Fruit fly (Drosophila melanogaster) whole organism, embryonic: ENCODE results near the gene CG9164.

ENCODE experiments used
- ATbp ChIP-seq: fragments of 200-800 bp; sonication (Bioruptor generic); optimal IDR thresholded peaks from 2 replicates; lab custom pipeline; 2017; ENCODE audit warnings: missing biosample characterization, mild to moderate bottlenecking, missing genetic modification characterization, missing genetic modification reagents
- Asciz ChIP-seq: fragments of 200-800 bp; sonication (Bioruptor generic); optimal IDR thresholded peaks from 2 replicates; lab custom pipeline; 2017; ENCODE audit warnings: missing biosample characterization, mild to moderate bottlenecking, missing genetic modification characterization, missing genetic modification reagents
- CG10209 ChIP-seq: fragments of 200-800 bp; sonication (Bioruptor generic); optimal IDR thresholded peaks from 3 replicates; lab custom pipeline; 2017; ENCODE audit warnings: missing biosample characterization, mild to moderate bottlenecking, missing genetic modification characterization, missing genetic modification reagents
- CG10543 ChIP-seq: fragments of 200-800 bp; sonication (Bioruptor generic); optimal IDR thresholded peaks from 3 replicates; lab custom pipeline; 2017; ENCODE audit warnings: missing biosample characterization, mild to moderate bottlenecking, missing genetic modification characterization, moderate library complexity
- CG10979 ChIP-seq: fragments of 200-800 bp; sonication (Bioruptor generic); optimal IDR thresholded peaks from 2 replicates; lab custom pipeline; 2018; ENCODE audit warnings: missing biosample characterization, mild to moderate bottlenecking, missing genetic modification characterization, moderate library complexity
- CG12391 ChIP-seq: fragments of 200-800 bp; sonication (Bioruptor generic); optimal IDR thresholded peaks from 3 replicates; lab custom pipeline; 2018; ENCODE audit warnings: missing biosample characterization, mild to moderate bottlenecking, missing genetic modification characterization, moderate library complexity
- CG12659 ChIP-seq: fragments of 200-800 bp; sonication (Bioruptor generic); optimal IDR thresholded peaks from 3 replicates; lab custom pipeline; 2017; ENCODE audit warnings: mild to moderate bottlenecking, missing biosample characterization, missing genetic modification reagents, missing genetic modification characterization
- CG13424 ChIP-seq: fragments of 200-800 bp; sonication (Bioruptor generic); optimal IDR thresholded peaks from 2 replicates; lab custom pipeline; 2019; ENCODE audit warnings: missing biosample characterization, mild to moderate bottlenecking, missing genetic modification characterization, moderate library complexity
- CG15601 ChIP-seq: fragments of 200-800 bp; sonication (Bioruptor generic); optimal IDR thresholded peaks from 3 replicates; lab custom pipeline; 2019; ENCODE audit warnings: missing biosample characterization, mild to moderate bottlenecking, missing genetic modification characterization, moderate library complexity
- CG17361 ChIP-seq: fragments of 200-800 bp; sonication (Bioruptor generic); IDR thresholded peaks from 3 replicates; pipeline ENCODE4 v1.3.6; 2022; ENCODE audit warnings: missing biosample characterization, missing genetic modification characterization
- CG18599 ChIP-seq: fragments of 200-800 bp; sonication (Bioruptor generic); optimal IDR thresholded peaks from 3 replicates; lab custom pipeline; 2017; ENCODE audit warnings: missing biosample characterization, missing genetic modification characterization, mild to moderate bottlenecking, moderate library complexity, missing genetic modification reagents
- CG30403 ChIP-seq: fragments of 200-800 bp; sonication (Bioruptor generic); optimal IDR thresholded peaks from 3 replicates; lab custom pipeline; 2016; ENCODE audit warnings: missing biosample characterization, missing genetic modification characterization
- CG31441 ChIP-seq: fragments of 200-800 bp; sonication (Bioruptor generic); IDR thresholded peaks from 2 replicates; pipeline ENCODE4 v1.3.6; 2022; ENCODE audit warnings: missing biosample characterization, missing genetic modification characterization
- CG3281 ChIP-seq: fragments of 200-800 bp; sonication (Bioruptor generic); optimal IDR thresholded peaks from 3 replicates; lab custom pipeline; 2017; ENCODE audit warnings: missing biosample characterization, mild to moderate bottlenecking, missing genetic modification characterization
- CG4854 ChIP-seq: fragments of 200-800 bp; sonication (Bioruptor generic); optimal IDR thresholded peaks from 2 replicates; lab custom pipeline; 2016; ENCODE audit warnings: missing biosample characterization, missing genetic modification characterization, inconsistent platforms
- CG6654 ChIP-seq: fragments of 200-800 bp; sonication (Bioruptor generic); optimal IDR thresholded peaks from 2 replicates; lab custom pipeline; 2017; ENCODE audit warnings: missing biosample characterization, mild to moderate bottlenecking, missing genetic modification characterization
- CG7271 ChIP-seq: fragments of 200-800 bp; sonication (Bioruptor generic); optimal IDR thresholded peaks from 2 replicates; lab custom pipeline; 2018; ENCODE audit warnings: missing biosample characterization, mild to moderate bottlenecking, missing genetic modification characterization, moderate library complexity
- CG7556 ChIP-seq: fragments of 200-800 bp; sonication (Bioruptor generic); optimal IDR thresholded peaks from 2 replicates; lab custom pipeline; 2017; ENCODE audit warnings: missing biosample characterization, mild to moderate bottlenecking, missing genetic modification characterization
- CG7839 ChIP-seq: fragments of 200-800 bp; sonication (Bioruptor generic); optimal IDR thresholded peaks from 3 replicates; lab custom pipeline; 2018; ENCODE audit warnings: missing biosample characterization, mild to moderate bottlenecking, missing genetic modification characterization, moderate library complexity
- CG7928 ChIP-seq: fragments of 200-800 bp; sonication (Bioruptor generic); optimal IDR thresholded peaks from 2 replicates; lab custom pipeline; 2017; ENCODE audit warnings: missing biosample characterization, mild to moderate bottlenecking, missing genetic modification characterization
- CG8924 ChIP-seq: fragments of 200-800 bp; optimal IDR thresholded peaks from 3 replicates; lab custom pipeline; 2019; ENCODE audit warnings: missing biosample characterization, mild to moderate bottlenecking, missing genetic modification characterization, moderate library complexity
- CG9215 ChIP-seq: fragments of 200-800 bp; sonication (Bioruptor generic); IDR thresholded peaks from 2 replicates; pipeline ENCODE4 v1.3.6; 2022; ENCODE audit warnings: missing biosample characterization, missing genetic modification characterization
- CoRest ChIP-seq: fragments of 200-800 bp; sonication (Bioruptor generic); optimal IDR thresholded peaks from 3 replicates; lab custom pipeline; 2018; ENCODE audit warnings: missing biosample characterization, mild to moderate bottlenecking, missing genetic modification characterization, moderate library complexity
- D ChIP-seq, 2 experiments: fragments of 200-800 bp in 1 of 2; fragments of >200 bp in 1 of 2; sonication (Bioruptor generic) in 1 of 2; optimal IDR thresholded peaks; 2 replicates in 1 of 2; 3 replicates in 1 of 2; lab custom pipeline; 2017; ENCODE audit warnings: mild to moderate bottlenecking in 1 of 2, missing biosample characterization in 1 of 2, missing genetic modification characterization in 1 of 2, missing genetic modification reagents in 1 of 2
- D19A ChIP-seq: fragments of 200-800 bp; optimal IDR thresholded peaks from 3 replicates; lab custom pipeline; 2019; ENCODE audit warnings: missing biosample characterization, mild to moderate bottlenecking, missing genetic modification characterization, moderate library complexity
- Oli ChIP-seq: fragments of 200-800 bp; sonication (Bioruptor generic); optimal IDR thresholded peaks from 2 replicates; lab custom pipeline; 2018; ENCODE audit warnings: missing biosample characterization, mild to moderate bottlenecking, missing genetic modification characterization, moderate library complexity
- Opbp ChIP-seq: fragments of 200-800 bp; sonication (Bioruptor generic); IDR thresholded peaks from 3 replicates; pipeline ENCODE4 v1.3.6; 2022; ENCODE audit warnings: missing biosample characterization, missing genetic modification characterization; ENCODE audit not compliant: partially characterized antibody
- Xbp1 ChIP-seq: fragments of 200-800 bp; sonication (Bioruptor generic); optimal IDR thresholded peaks from 3 replicates; lab custom pipeline; 2016; ENCODE audit warnings: missing biosample characterization, mild to moderate bottlenecking, missing genetic modification characterization
- ap ChIP-seq: fragments of 200-800 bp; sonication (Bioruptor generic); IDR thresholded peaks from 2 replicates; pipeline ENCODE4 v1.3.6; 2022; ENCODE audit warnings: missing biosample characterization, missing genetic modification characterization
- az2 ChIP-seq: fragments of 200-800 bp; sonication (Bioruptor generic); optimal IDR thresholded peaks from 3 replicates; lab custom pipeline; 2016; ENCODE audit warnings: missing biosample characterization, missing genetic modification characterization
- bsh ChIP-seq, 2 experiments: fragments of 200-800 bp; sonication (Bioruptor generic); optimal IDR thresholded peaks; 2 replicates each; lab custom pipeline; 2017 to 2018; ENCODE audit warnings: mild to moderate bottlenecking in 2 of 2, missing biosample characterization in 2 of 2, missing genetic modification characterization in 2 of 2, moderate library complexity in 1 of 2
- dmrt99B ChIP-seq: fragments of 200-800 bp; sonication (Bioruptor generic); optimal IDR thresholded peaks from 2 replicates; lab custom pipeline; 2018; ENCODE audit warnings: missing biosample characterization, mild to moderate bottlenecking, missing genetic modification characterization, moderate library complexity
- eve ChIP-seq, 2 experiments: fragments of >200 bp; optimal IDR thresholded peaks; 2 replicates each; lab custom pipeline; 2017; ENCODE audit warnings: missing biosample characterization in 2 of 2, missing genetic modification characterization in 2 of 2
- fd96Cb ChIP-seq: fragments of 200-800 bp; sonication (Bioruptor generic); optimal IDR thresholded peaks from 2 replicates; lab custom pipeline; 2018; ENCODE audit warnings: missing biosample characterization, mild to moderate bottlenecking, missing genetic modification characterization, moderate library complexity
- grn ChIP-seq: fragments of 200-800 bp; sonication (Bioruptor generic); optimal IDR thresholded peaks from 3 replicates; lab custom pipeline; 2017; ENCODE audit warnings: missing biosample characterization, missing genetic modification characterization
- pnt ChIP-seq: fragments of 200-800 bp; sonication (Bioruptor generic); optimal IDR thresholded peaks from 3 replicates; lab custom pipeline; 2016; ENCODE audit warnings: missing biosample characterization, missing genetic modification characterization
- prd ChIP-seq, 3 experiments: fragments of >200 bp in 2 of 3; fragments of 200-800 bp in 1 of 3; sonication (Bioruptor generic) in 1 of 3; optimal IDR thresholded peaks in 2 of 3; IDR thresholded peaks in 1 of 3; 2 replicates in 2 of 3; 3 replicates in 1 of 3; pipeline versions ENCODE4 v1.3.6 to Lab custom; 2017 to 2022; ENCODE audit warnings: missing biosample characterization in 1 of 3, missing genetic modification characterization in 1 of 3
- sens ChIP-seq: fragments of 200-800 bp; sonication (Bioruptor generic); peaks from one replicate; lab custom pipeline; 2016; ENCODE audit warnings: missing biosample characterization, missing genetic modification characterization
- zfh1 ChIP-seq: fragments of 200-800 bp; sonication (Bioruptor generic); IDR thresholded peaks from 3 replicates; pipeline ENCODE4 v1.3.6; 2022; ENCODE audit warnings: missing biosample characterization, missing genetic modification characterization

Gene CG9164

DNA sequence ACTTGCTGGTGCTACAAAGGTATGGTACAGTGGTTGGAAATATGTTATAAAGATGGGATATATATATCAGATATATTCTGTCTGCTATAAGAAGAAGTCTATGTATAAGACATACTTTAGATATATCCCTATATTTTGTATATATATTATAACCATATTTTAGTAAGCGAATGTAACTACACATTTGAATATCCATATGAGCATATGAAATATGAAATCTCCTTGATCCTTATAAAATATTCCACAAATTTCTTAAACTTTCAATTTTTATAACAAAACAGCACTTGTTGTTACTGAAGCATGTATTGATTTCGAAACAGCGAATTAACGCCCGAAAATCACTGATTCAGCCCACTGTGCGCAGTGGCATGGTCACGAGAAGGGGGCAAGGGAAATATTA is 20.8 kb downstream of the CG9164 start (continued):
- TF ChIP-seq CG7928 (no peak), CG7271 (no peak), CG10209 (GFP tag; lab: Kevin White, UChicago) (peak; percentile 13), Opbp (GFP tag; lab: Robert Waterston, UW) (no peak), zfh1 (GFP tag; lab: Robert Waterston, UW) (no peak), Xbp1 (GFP tag; lab: Kevin White, UChicago) (peak; percentile 25), sens (GFP tag; lab: Kevin White, UChicago) (peak; percentile 3), dmrt99B (tag; lab: Kevin White, UChicago) (peak; percentile 58), CG4854 (GFP tag; lab: Kevin White, UChicago) (no peak), CG17361 (GFP tag; lab: Robert Waterston, UW) (peak; percentile 67; the same call in 2 of the 3 replicates), grn (GFP tag; lab: Kevin White, UChicago) (no peak), Asciz (GFP tag; lab: Kevin White, UChicago) (peak; percentile 15), fd96Cb (tag; lab: Kevin White, UChicago) (peak; percentile 50), CG12659 (peak; percentile 6), CG7839 (tag; lab: Kevin White, UChicago) (peak; percentile 23), bsh (GFP tag; optimal IDR thresholded peaks at IDR 0.05; lab: Kevin White, UChicago) (peak in 1 of 2 experiments; percentile 55), pnt (GFP tag; lab: Kevin White, UChicago) (no peak), CG8924 (tag; lab: Kevin White, UChicago) (peak; percentile 29), CG10979 (tag; lab: Kevin White, UChicago) (peak; percentile 63), CG30403 (peak; percentile 21), CG3281 (GFP tag; lab: Kevin White, UChicago) (peak; percentile 2), prd (optimal IDR thresholded peaks at IDR 0.05; lab: Kevin White, UChicago) (no peak), prd (GFP tag; IDR thresholded peaks at IDR 0.05; lab: Robert Waterston, UW) (0 out of 3 replicates have a peak, but pooled peaks have one; percentile 16), CoRest (tag; lab: Kevin White, UChicago) (peak; percentile 45), az2 (GFP tag; lab: Kevin White, UChicago) (peak; percentile 10), eve (GFP tag; optimal IDR thresholded peaks at IDR 0.05; lab: Kevin White, UChicago) (peak in 1 of 2 experiments; percentile 9), CG12391 (tag; lab: Kevin White, UChicago) (peak; percentile 41), D (optimal IDR thresholded peaks at IDR 0.05; lab: Kevin White, UChicago) (no peak), D (GFP tag; optimal IDR thresholded peaks at IDR 0.05; lab: Kevin White, UChicago) (peak; percentile 44), CG7556 (GFP tag; lab: Kevin White, UChicago) (peak; percentile 53), D19A (tag; lab: Kevin White, UChicago) (peak; percentile 43), Oli (peak; percentile 52), CG10543 (GFP tag; lab: Kevin White, UChicago) (no peak), CG31441 (GFP tag; lab: Robert Waterston, UW) (0 out of 2 replicates have a peak, but pooled peaks have one; percentile 8), ap (GFP tag; lab: Robert Waterston, UW) (no peak), CG6654 (GFP tag; lab: Kevin White, UChicago) (peak; percentile 28), CG15601 (peak; percentile 31), CG9215 (GFP tag; lab: Robert Waterston, UW) (no peak), CG18599 (GFP tag; lab: Kevin White, UChicago) (peak; percentile 24), CG13424 (tag; lab: Kevin White, UChicago) (peak; percentile 48), ATbp (GFP tag; lab: Kevin White, UChicago) (peak; percentile 15)
